Worm (Caenorhabditis elegans) whole organism, late embryonic: ENCODE measurements around the gene nhr-14.
A peak's percentile ranks its signal among the peaks of the same experiment; 100 is the strongest.

Source experiments
- F13H6.1 ChIP-seq: sonication (generic microtip); optimal IDR thresholded peaks from 2 replicates; lab custom pipeline; 2016; ENCODE audit warnings: missing genetic modification characterization, missing compliant biosample characterization
- ama-1 ChIP-seq: fragments of 150-350 bp; optimal IDR thresholded peaks from 2 replicates; lab custom pipeline; 2014
- ceh-48 ChIP-seq: sonication (generic microtip); optimal IDR thresholded peaks from 2 replicates; lab custom pipeline; 2016; ENCODE audit warnings: missing genetic modification characterization, inconsistent platforms, missing compliant biosample characterization
- ceh-6 ChIP-seq: fragments of 200-800 bp; sonication (Bioruptor generic); optimal IDR thresholded peaks from 2 replicates; lab custom pipeline; 2018; ENCODE audit warnings: mild to moderate bottlenecking, missing genetic modification characterization, missing compliant biosample characterization
- dve-1 ChIP-seq: sonication (generic microtip); optimal IDR thresholded peaks from 2 replicates; lab custom pipeline; 2017; ENCODE audit warnings: antibody characterized with exemption, mild to moderate bottlenecking, missing genetic modification characterization, missing compliant biosample characterization
- elt-2 ChIP-seq: sonication (generic microtip); optimal IDR thresholded peaks from 2 replicates; lab custom pipeline; 2016; ENCODE audit warnings: missing genetic modification reagents, missing genetic modification characterization, missing compliant biosample characterization
- hlh-15 ChIP-seq: sonication (generic microtip); optimal IDR thresholded peaks from 2 replicates; lab custom pipeline; 2016; ENCODE audit warnings: missing genetic modification characterization, missing compliant biosample characterization
- mec-3 ChIP-seq: sonication (generic microtip); optimal IDR thresholded peaks from 2 replicates; lab custom pipeline; 2016; ENCODE audit warnings: borderline replicate concordance, missing genetic modification characterization, missing compliant biosample characterization
- nfya-1 ChIP-seq: sonication (generic microtip); optimal IDR thresholded peaks from 2 replicates; lab custom pipeline; 2017; ENCODE audit warnings: missing genetic modification characterization, mild to moderate bottlenecking, missing compliant biosample characterization, antibody characterized with exemption, moderate library complexity
- pat-9 ChIP-seq: fragments of 200-800 bp; sonication (Bioruptor generic); optimal IDR thresholded peaks from 2 replicates; lab custom pipeline; 2018; ENCODE audit warnings: mild to moderate bottlenecking, missing genetic modification characterization, moderate library complexity, missing compliant biosample characterization
- pha-4 ChIP-seq: fragments of 150-350 bp; optimal IDR thresholded peaks from 2 replicates; lab custom pipeline; 2018; ENCODE audit warnings: missing biosample characterization, missing genetic modification reagents, missing genetic modification characterization
- unc-3 ChIP-seq, 2 experiments: fragments of 200-800 bp in 1 of 2; sonication (Bioruptor generic) in 1 of 2; sonication (generic microtip) in 1 of 2; conservative IDR thresholded peaks in 1 of 2; optimal IDR thresholded peaks in 1 of 2; 2 replicates each; pipeline versions ENCODE4 v1.3.6 to Lab custom; 2016 to 2022; ENCODE audit warnings: missing compliant biosample characterization in 2 of 2, missing genetic modification characterization in 2 of 2, missing genetic modification reagents in 1 of 2

DNA sequence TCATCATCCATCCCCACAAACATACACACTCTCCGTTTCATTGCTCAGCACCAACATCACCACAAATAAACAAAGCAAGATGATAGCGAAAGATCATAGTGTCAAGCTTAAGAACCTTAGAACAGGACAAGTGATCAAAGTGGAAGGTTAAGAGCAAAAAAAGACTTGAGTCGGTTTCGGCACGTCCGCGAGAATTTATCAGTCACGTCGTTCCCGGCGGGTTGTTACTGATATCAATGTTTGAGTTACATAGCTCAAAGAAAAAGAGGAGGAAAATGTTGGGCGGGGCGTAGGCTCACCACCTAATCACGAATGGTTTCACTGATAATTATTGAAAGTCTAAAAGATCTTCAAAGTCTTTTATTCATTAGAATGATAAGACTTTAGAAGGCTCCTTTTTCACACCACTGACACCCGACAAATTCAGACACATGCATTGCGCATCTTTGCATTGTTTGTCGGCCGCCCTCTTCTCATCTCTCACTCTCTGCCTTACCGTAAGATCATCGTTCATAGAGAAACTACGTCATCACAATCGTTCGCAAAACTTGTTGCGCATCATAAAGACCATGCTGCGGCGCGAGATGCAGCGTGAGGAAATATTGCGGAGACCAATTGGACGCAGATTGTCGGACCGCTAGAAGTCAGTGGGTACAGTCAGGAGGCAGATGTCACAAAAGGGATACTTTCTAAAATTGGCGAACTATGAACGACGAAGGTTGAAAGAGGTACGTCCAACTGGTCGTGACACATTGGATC lies 1.2 kb upstream of the nhr-14 start:
- no peak for TF ChIP-seq pha-4 (tag; lab: Kevin White, UChicago)
- no peak for TF ChIP-seq dve-1
- TF ChIP-seq mec-3 (tag; lab: Kevin White, UChicago) = no peak
- no peak for TF ChIP-seq unc-3 (GFP tag; conservative IDR thresholded peaks at IDR 0.05; lab: Robert Waterston, UW)
- no peak for TF ChIP-seq unc-3 (tag; optimal IDR thresholded peaks at IDR 0.05; lab: Kevin White, UChicago)
- TF ChIP-seq ama-1 (lab: Kevin White, UChicago) = no peak
- peak; percentile 22 for TF ChIP-seq F13H6.1 (tag; lab: Kevin White, UChicago)
- TF ChIP-seq hlh-15 (tag; lab: Kevin White, UChicago) = no peak
- peak; percentile 58 for TF ChIP-seq elt-2 (tag; lab: Kevin White, UChicago)
- TF ChIP-seq ceh-48 (tag; lab: Kevin White, UChicago) = no peak
- TF ChIP-seq pat-9 (tag; lab: Kevin White, UChicago) = no peak
- TF ChIP-seq ceh-6 (GFP tag; lab: Kevin White, UChicago) = no peak
- peak; percentile 48 for TF ChIP-seq nfya-1
